Worm (Caenorhabditis elegans) whole organism, early embryonic: Measurements from ENCODE around the gene asah-2.

Experiments used
- B0310.2 ChIP-seq: sonication (generic microtip); optimal IDR thresholded peaks from 2 replicates; lab custom pipeline; 2016; ENCODE audit warnings: mild to moderate bottlenecking, missing genetic modification characterization, missing compliant biosample characterization
- F13C5.2 ChIP-seq: sonication (generic microtip); optimal IDR thresholded peaks from 2 replicates; lab custom pipeline; 2017; ENCODE audit warnings: mild to moderate bottlenecking, missing genetic modification characterization, inconsistent platforms, missing compliant biosample characterization
- aly-1 ChIP-seq: sonication (generic microtip); optimal IDR thresholded peaks from 2 replicates; lab custom pipeline; 2016; ENCODE audit warnings: missing genetic modification characterization, missing compliant biosample characterization
- ama-1 ChIP-seq: fragments of 150-350 bp; optimal IDR thresholded peaks from 2 replicates; lab custom pipeline; 2014
- ceh-13 ChIP-seq: fragments of 200-800 bp; sonication (Bioruptor generic); optimal IDR thresholded peaks from 2 replicates; lab custom pipeline; 2018; ENCODE audit warnings: mild to moderate bottlenecking, missing genetic modification characterization, missing compliant biosample characterization
- ceh-36 ChIP-seq: sonication (generic microtip); optimal IDR thresholded peaks from 2 replicates; lab custom pipeline; 2016; ENCODE audit warnings: missing genetic modification characterization, inconsistent platforms, missing compliant biosample characterization
- ets-7 ChIP-seq: sonication (generic microtip); optimal IDR thresholded peaks from 2 replicates; lab custom pipeline; 2016; ENCODE audit warnings: missing genotype, missing genetic modification characterization, missing compliant biosample characterization
- flt-1 ChIP-seq: fragments of 200-800 bp; sonication (Bioruptor generic); IDR thresholded peaks from 2 replicates; pipeline ENCODE4 v1.3.6; 2022; ENCODE audit warnings: missing genetic modification characterization, missing compliant biosample characterization
- hmbx-1 ChIP-seq: sonication (generic microtip); optimal IDR thresholded peaks from 2 replicates; lab custom pipeline; 2016; ENCODE audit warnings: mild to moderate bottlenecking, missing genetic modification characterization, missing compliant biosample characterization
- hmg-4 ChIP-seq: fragments of 200-800 bp; sonication (Bioruptor generic); optimal IDR thresholded peaks from 2 replicates; lab custom pipeline; 2018; ENCODE audit warnings: mild to moderate bottlenecking, missing genetic modification characterization, missing compliant biosample characterization
- hnd-1 ChIP-seq: sonication (generic microtip); optimal IDR thresholded peaks from 2 replicates; lab custom pipeline; 2016; ENCODE audit warnings: missing genetic modification characterization, missing compliant biosample characterization
- pes-1 ChIP-seq: fragments of 200-800 bp; sonication (Bioruptor generic); IDR thresholded peaks from 2 replicates; pipeline ENCODE4 v1.3.6; 2022; ENCODE audit warnings: missing genetic modification reagents, missing genetic modification characterization, missing compliant biosample characterization
- scrt-1 ChIP-seq: fragments of 200-800 bp; sonication (Bioruptor generic); IDR thresholded peaks from 2 replicates; pipeline ENCODE4 v1.3.6; 2022; ENCODE audit warnings: missing genetic modification characterization, missing compliant biosample characterization
- sea-1 ChIP-seq: fragments of 200-800 bp; sonication (Bioruptor generic); conservative IDR thresholded peaks from 2 replicates; pipeline ENCODE4 v1.3.6; 2022; ENCODE audit warnings: missing genetic modification characterization, missing compliant biosample characterization
- tbx-11 ChIP-seq: fragments of 200-800 bp; sonication (Bioruptor generic); IDR thresholded peaks from 2 replicates; pipeline ENCODE4 v1.3.6; 2022; ENCODE audit warnings: missing genetic modification characterization, missing compliant biosample characterization
- tbx-37 ChIP-seq: fragments of 200-800 bp; sonication (Bioruptor generic); conservative IDR thresholded peaks from 2 replicates; pipeline ENCODE4 v1.3.6; 2022; ENCODE audit warnings: missing genetic modification reagents, missing genetic modification characterization, missing compliant biosample characterization
- tra-4 ChIP-seq: sonication (generic microtip); optimal IDR thresholded peaks from 2 replicates; lab custom pipeline; 2017; ENCODE audit warnings: missing genetic modification characterization, missing compliant biosample characterization

asah-2 gene

ce11 chrII:10132818-10133217, 6.6 kb upstream of the asah-2 start:
- TF ChIP-seq ceh-36 (tag; lab: Kevin White, UChicago) (no peak), pes-1 (GFP tag; lab: Robert Waterston, UW) (no peak), hmg-4 (no peak), tbx-11 (no peak)

- TF ChIP-seq scrt-1 (GFP tag; lab: Robert Waterston, UW) = no peak
- no peak for TF ChIP-seq tbx-37 (GFP tag; lab: Robert Waterston, UW)
- TF ChIP-seq F13C5.2 (tag; lab: Kevin White, UChicago) = no peak
- no peak for TF ChIP-seq aly-1 (tag; lab: Kevin White, UChicago)
- TF ChIP-seq hmg-4 = no peak
- TF ChIP-seq ets-7 (tag; lab: Kevin White, UChicago) = no peak
- TF ChIP-seq pes-1 (GFP tag; lab: Robert Waterston, UW) = no peak
- no peak for TF ChIP-seq ama-1 (lab: Kevin White, UChicago)
- no peak for TF ChIP-seq hnd-1 (tag; lab: Kevin White, UChicago)
- no peak for TF ChIP-seq ceh-13 (GFP tag; lab: Kevin White, UChicago)
- no peak for TF ChIP-seq hmbx-1 (tag; lab: Kevin White, UChicago)
- TF ChIP-seq tra-4 = no peak
- no peak for TF ChIP-seq ceh-36 (tag; lab: Kevin White, UChicago)
- no peak for TF ChIP-seq sea-1 (GFP tag; lab: Robert Waterston, UW)
- TF ChIP-seq tbx-11 = no peak
Measured at ce11 chrII:10134285-10134995, 5.0 kb upstream of the asah-2 start, which contains the start of gene F27E5.9. Gene F27E5.9, plus strand, starts transcription at chrII:10134945.

- TF ChIP-seq ets-7 (tag; lab: Kevin White, UChicago) (no peak), sea-1 (GFP tag; lab: Robert Waterston, UW) (no peak), tbx-37 (GFP tag; lab: Robert Waterston, UW) (no peak), hnd-1 (tag; lab: Kevin White, UChicago) (no peak), ama-1 (lab: Kevin White, UChicago) (no peak)
Measured at ce11 chrII:10136771-10137170, 2.6 kb upstream of the asah-2 start.

- TF ChIP-seq F13C5.2 (tag; lab: Kevin White, UChicago) (no peak), hmbx-1 (tag; lab: Kevin White, UChicago) (no peak), scrt-1 (GFP tag; lab: Robert Waterston, UW) (no peak)
Measured at ce11 chrII:10137358-10137757, 2.0 kb upstream of the asah-2 start, which contains the start of gene phg-1. Gene phg-1, plus strand, starts transcription at chrII:10137658.

ce11 chrII:10144092-10144491, 4.7 kb downstream of the asah-2 start, which contains the start of gene F27E5.3:
Gene F27E5.3, minus strand, starts transcription at chrII:10144192.
- TF ChIP-seq tbx-37 (GFP tag; lab: Robert Waterston, UW) (no peak), sea-1 (GFP tag; lab: Robert Waterston, UW) (no peak), pes-1 (GFP tag; lab: Robert Waterston, UW) (no peak), tra-4 (no peak)

- TF ChIP-seq F13C5.2 (tag; lab: Kevin White, UChicago) (no peak), hmg-4 (no peak), ets-7 (tag; lab: Kevin White, UChicago) (no peak), ceh-13 (GFP tag; lab: Kevin White, UChicago) (no peak), tra-4 (no peak), pes-1 (GFP tag; lab: Robert Waterston, UW) (no peak), aly-1 (tag; lab: Kevin White, UChicago) (no peak), hnd-1 (tag; lab: Kevin White, UChicago) (no peak), tbx-11 (no peak), tbx-37 (GFP tag; lab: Robert Waterston, UW) (no peak), ceh-36 (tag; lab: Kevin White, UChicago) (no peak), B0310.2 (no peak)
Measured at ce11 chrII:10146488-10146887, 7.1 kb downstream of the asah-2 start, which contains the start of gene pax-3. Gene pax-3, plus strand, starts transcription at chrII:10146570.

- TF ChIP-seq ets-7 (tag; lab: Kevin White, UChicago) (no peak), tbx-11 (no peak), pes-1 (GFP tag; lab: Robert Waterston, UW) (no peak)
Measured at ce11 chrII:10147502-10147901, 8.1 kb downstream of the asah-2 start.

- TF ChIP-seq F13C5.2 (tag; lab: Kevin White, UChicago) (no peak), aly-1 (tag; lab: Kevin White, UChicago) (no peak), ceh-13 (GFP tag; lab: Kevin White, UChicago) (no peak), hnd-1 (tag; lab: Kevin White, UChicago) (no peak), ceh-36 (tag; lab: Kevin White, UChicago) (no peak), sea-1 (GFP tag; lab: Robert Waterston, UW) (no peak), hmbx-1 (tag; lab: Kevin White, UChicago) (no peak), ama-1 (lab: Kevin White, UChicago) (no peak), B0310.2 (no peak), flt-1 (GFP tag; lab: Robert Waterston, UW) (no peak), tbx-11 (no peak), hmg-4 (no peak), tra-4 (no peak), tbx-37 (GFP tag; lab: Robert Waterston, UW) (no peak), scrt-1 (GFP tag; lab: Robert Waterston, UW) (no peak)
Measured at ce11 chrII:10155106-10155505, 15.7 kb downstream of the asah-2 start, which contains the start of gene nlp-63. Gene nlp-63, plus strand, starts transcription at chrII:10155406.
